Worm (Caenorhabditis elegans) whole organism, late embryonic: ENCODE data around the gene F20D6.9.
A peak's percentile ranks its signal among the peaks of the same experiment; 100 is the strongest.

Experiments
- C08G9.2 ChIP-seq: sonication (generic microtip); optimal IDR thresholded peaks from 2 replicates; lab custom pipeline; 2016; ENCODE audit warnings: mild to moderate bottlenecking, missing genetic modification characterization, moderate library complexity, missing compliant biosample characterization
- C38D4.7 ChIP-seq: fragments of 200-800 bp; sonication (Bioruptor generic); optimal IDR thresholded peaks from 2 replicates; lab custom pipeline; 2018; ENCODE audit warnings: mild to moderate bottlenecking, missing genetic modification characterization, moderate library complexity, missing compliant biosample characterization
- F13H6.1 ChIP-seq: sonication (generic microtip); optimal IDR thresholded peaks from 2 replicates; lab custom pipeline; 2016; ENCODE audit warnings: missing genetic modification characterization, missing compliant biosample characterization
- K02D7.2 ChIP-seq: sonication (generic microtip); optimal IDR thresholded peaks from 2 replicates; lab custom pipeline; 2017; ENCODE audit warnings: mild to moderate bottlenecking, missing genetic modification characterization, missing compliant biosample characterization
- ama-1 ChIP-seq: fragments of 150-350 bp; optimal IDR thresholded peaks from 2 replicates; lab custom pipeline; 2014
- ceh-14 ChIP-seq: sonication (generic microtip); optimal IDR thresholded peaks from 2 replicates; lab custom pipeline; 2016; ENCODE audit warnings: missing genotype, missing genetic modification characterization, missing compliant biosample characterization
- ceh-18 ChIP-seq: sonication (generic microtip); optimal IDR thresholded peaks from 2 replicates; lab custom pipeline; 2016; ENCODE audit warnings: missing genetic modification characterization, missing compliant biosample characterization
- ceh-2 ChIP-seq: sonication (generic microtip); optimal IDR thresholded peaks from 2 replicates; lab custom pipeline; 2016; ENCODE audit warnings: missing genotype, missing genetic modification characterization, missing compliant biosample characterization
- ceh-22 ChIP-seq: sonication (generic microtip); optimal IDR thresholded peaks from 2 replicates; lab custom pipeline; 2017; ENCODE audit warnings: missing biosample characterization, missing genetic modification characterization
- ceh-24 ChIP-seq: sonication (generic microtip); optimal IDR thresholded peaks from 2 replicates; lab custom pipeline; 2016; ENCODE audit warnings: mild to moderate bottlenecking, missing genetic modification characterization, missing compliant biosample characterization
- ceh-30 ChIP-seq: fragments of 150-350 bp; optimal IDR thresholded peaks from 2 replicates; lab custom pipeline; 2014; ENCODE audit warnings: missing biosample characterization, missing genetic modification characterization
- ceh-31 ChIP-seq: sonication (generic microtip); optimal IDR thresholded peaks from 2 replicates; lab custom pipeline; 2016; ENCODE audit warnings: missing genetic modification characterization, missing compliant biosample characterization
- ceh-34 ChIP-seq: sonication (generic microtip); optimal IDR thresholded peaks from 2 replicates; lab custom pipeline; 2016; ENCODE audit warnings: mild to moderate bottlenecking, missing genetic modification characterization, missing compliant biosample characterization
- ceh-48 ChIP-seq: sonication (generic microtip); optimal IDR thresholded peaks from 2 replicates; lab custom pipeline; 2016; ENCODE audit warnings: missing genetic modification characterization, inconsistent platforms, missing compliant biosample characterization
- ceh-9 ChIP-seq: sonication (generic microtip); optimal IDR thresholded peaks from 2 replicates; lab custom pipeline; 2016; ENCODE audit warnings: mild to moderate bottlenecking, missing genetic modification characterization, inconsistent platforms, missing compliant biosample characterization
- elt-4 ChIP-seq: sonication (generic microtip); optimal IDR thresholded peaks from 2 replicates; lab custom pipeline; 2016; ENCODE audit warnings: missing genetic modification characterization, missing compliant biosample characterization
- ets-4 ChIP-seq: sonication (generic microtip); optimal IDR thresholded peaks from 2 replicates; lab custom pipeline; 2016; ENCODE audit warnings: missing genetic modification characterization, missing compliant biosample characterization
- eyg-1 ChIP-seq: sonication (generic microtip); optimal IDR thresholded peaks from 2 replicates; lab custom pipeline; 2016; ENCODE audit warnings: missing genotype, missing genetic modification characterization, missing compliant biosample characterization
- fax-1 ChIP-seq: sonication (generic microtip); optimal IDR thresholded peaks from 2 replicates; lab custom pipeline; 2016; ENCODE audit warnings: missing genotype, missing genetic modification characterization, missing compliant biosample characterization
- gmeb-2 ChIP-seq: sonication (generic microtip); optimal IDR thresholded peaks from 2 replicates; lab custom pipeline; 2016; ENCODE audit warnings: missing genetic modification characterization, inconsistent platforms, missing compliant biosample characterization
- hlh-13 ChIP-seq: fragments of 200-800 bp; sonication (Bioruptor generic); optimal IDR thresholded peaks from 2 replicates; lab custom pipeline; 2018; ENCODE audit warnings: mild to moderate bottlenecking, missing genetic modification characterization, missing compliant biosample characterization
- hlh-15 ChIP-seq: sonication (generic microtip); optimal IDR thresholded peaks from 2 replicates; lab custom pipeline; 2016; ENCODE audit warnings: missing genetic modification characterization, missing compliant biosample characterization
- hlh-30 ChIP-seq: sonication (generic microtip); optimal IDR thresholded peaks from 2 replicates; lab custom pipeline; 2017; ENCODE audit warnings: antibody characterized with exemption, missing genetic modification characterization, missing compliant biosample characterization; ENCODE audit not compliant: insufficient read depth
- hlh-8 ChIP-seq: sonication (generic microtip); optimal IDR thresholded peaks from 2 replicates; lab custom pipeline; 2016; ENCODE audit warnings: missing genotype, missing genetic modification characterization, missing compliant biosample characterization
- madf-2 ChIP-seq: sonication (generic microtip); optimal IDR thresholded peaks from 2 replicates; lab custom pipeline; 2017; ENCODE audit warnings: missing genetic modification characterization, missing compliant biosample characterization
- nfya-1 ChIP-seq: sonication (generic microtip); optimal IDR thresholded peaks from 2 replicates; lab custom pipeline; 2017; ENCODE audit warnings: missing genetic modification characterization, mild to moderate bottlenecking, missing compliant biosample characterization, antibody characterized with exemption, moderate library complexity
- nhr-232 ChIP-seq: sonication (generic microtip); optimal IDR thresholded peaks from 2 replicates; lab custom pipeline; 2016; ENCODE audit warnings: missing genetic modification characterization, missing compliant biosample characterization
- npax-4 ChIP-seq: sonication (generic microtip); optimal IDR thresholded peaks from 2 replicates; lab custom pipeline; 2016; ENCODE audit warnings: missing genetic modification characterization, missing compliant biosample characterization
- pag-3 ChIP-seq: sonication (generic microtip); optimal IDR thresholded peaks from 2 replicates; lab custom pipeline; 2016; ENCODE audit warnings: missing compliant biosample characterization, missing genetic modification characterization, borderline replicate concordance
- pat-9 ChIP-seq: fragments of 200-800 bp; sonication (Bioruptor generic); optimal IDR thresholded peaks from 2 replicates; lab custom pipeline; 2018; ENCODE audit warnings: mild to moderate bottlenecking, missing genetic modification characterization, moderate library complexity, missing compliant biosample characterization
- pax-1 ChIP-seq: fragments of 150-350 bp; optimal IDR thresholded peaks from 2 replicates; lab custom pipeline; 2014; ENCODE audit warnings: missing biosample characterization, missing genetic modification characterization
- pha-4 ChIP-seq: fragments of 150-350 bp; optimal IDR thresholded peaks from 2 replicates; lab custom pipeline; 2018; ENCODE audit warnings: missing biosample characterization, missing genetic modification reagents, missing genetic modification characterization
- pqm-1 ChIP-seq: sonication (generic microtip); optimal IDR thresholded peaks from 2 replicates; lab custom pipeline; 2016; ENCODE audit warnings: missing genetic modification characterization, missing compliant biosample characterization
- pros-1 ChIP-seq: fragments of 150-350 bp; optimal IDR thresholded peaks from 2 replicates; lab custom pipeline; 2014; ENCODE audit warnings: missing biosample characterization, missing genetic modification reagents, missing genetic modification characterization
- ref-2 ChIP-seq: sonication (generic microtip); optimal IDR thresholded peaks from 2 replicates; lab custom pipeline; 2016; ENCODE audit warnings: missing genetic modification characterization, missing compliant biosample characterization
- rnt-1 ChIP-seq: sonication (generic microtip); optimal IDR thresholded peaks from 2 replicates; lab custom pipeline; 2016; ENCODE audit warnings: missing genetic modification characterization, missing compliant biosample characterization
- sox-4 ChIP-seq: sonication (generic microtip); optimal IDR thresholded peaks from 2 replicates; lab custom pipeline; 2017; ENCODE audit warnings: mild to moderate bottlenecking, missing genetic modification characterization, inconsistent platforms, missing compliant biosample characterization
- tbx-2 ChIP-seq: sonication (generic microtip); optimal IDR thresholded peaks from 2 replicates; lab custom pipeline; 2016; ENCODE audit warnings: missing genetic modification characterization, missing compliant biosample characterization
- tbx-7 ChIP-seq: sonication (generic microtip); optimal IDR thresholded peaks from 2 replicates; lab custom pipeline; 2016; ENCODE audit warnings: missing genotype, missing genetic modification characterization, missing compliant biosample characterization
- unc-3 ChIP-seq, 2 experiments: fragments of 200-800 bp in 1 of 2; sonication (Bioruptor generic) in 1 of 2; sonication (generic microtip) in 1 of 2; conservative IDR thresholded peaks in 1 of 2; optimal IDR thresholded peaks in 1 of 2; 2 replicates each; pipeline versions ENCODE4 v1.3.6 to Lab custom; 2016 to 2022; ENCODE audit warnings: missing compliant biosample characterization in 2 of 2, missing genetic modification characterization in 2 of 2, missing genetic modification reagents in 1 of 2
- unc-42 ChIP-seq: sonication (generic microtip); optimal IDR thresholded peaks from 2 replicates; lab custom pipeline; 2016; ENCODE audit warnings: missing genotype, missing genetic modification characterization, missing compliant biosample characterization
- unc-55 ChIP-seq: sonication (generic microtip); optimal IDR thresholded peaks from 2 replicates; lab custom pipeline; 2017; ENCODE audit warnings: missing biosample characterization, missing genetic modification reagents, missing genetic modification characterization

Gene F20D6.9

ce11 chrV:8131628-8132027, 45.6 kb downstream of the F20D6.9 start:
- TF ChIP-seq hlh-15 (tag; lab: Kevin White, UChicago): no peak
- no peak for TF ChIP-seq hlh-8 (tag; lab: Kevin White, UChicago)
- no peak for TF ChIP-seq madf-2 (tag; lab: Kevin White, UChicago)
- TF ChIP-seq gmeb-2 (tag; lab: Kevin White, UChicago): no peak
- no peak for TF ChIP-seq pros-1 (tag; lab: Kevin White, UChicago)
- no peak for TF ChIP-seq pax-1 (tag; lab: Kevin White, UChicago)
- TF ChIP-seq ama-1: no peak
- no peak for TF ChIP-seq tbx-2 (tag; lab: Kevin White, UChicago)

ce11 chrV:8130812-8131211, 46.4 kb downstream of the F20D6.9 start:
- no peak for TF ChIP-seq elt-4 (tag; lab: Kevin White, UChicago)
- TF ChIP-seq, all 69 proteins: peak for 0

- TF ChIP-seq unc-55 (GFP tag; lab: Kevin White, UChicago): peak; percentile 72
- TF ChIP-seq ceh-9 (tag; lab: Kevin White, UChicago): no peak
- peak; percentile 4 for TF ChIP-seq tbx-2 (tag; lab: Kevin White, UChicago)
- TF ChIP-seq ceh-2 (tag; lab: Kevin White, UChicago): no peak
- TF ChIP-seq tbx-7 (tag; lab: Kevin White, UChicago): no peak
- TF ChIP-seq sox-4: no peak
- TF ChIP-seq pat-9 (tag; lab: Kevin White, UChicago): no peak
- no peak for TF ChIP-seq ref-2 (tag; lab: Kevin White, UChicago)
- TF ChIP-seq unc-42 (tag; lab: Kevin White, UChicago): peak; percentile 76
- TF ChIP-seq madf-2 (tag; lab: Kevin White, UChicago): no peak
- TF ChIP-seq ceh-18: peak; percentile 9
- no peak for TF ChIP-seq fax-1 (tag; lab: Kevin White, UChicago)
- peak; percentile 41 for TF ChIP-seq ceh-31
- peak; percentile 8 for TF ChIP-seq pros-1 (tag; lab: Kevin White, UChicago)
- no peak for TF ChIP-seq K02D7.2 (tag; lab: Kevin White, UChicago)
- TF ChIP-seq npax-4 (tag; lab: Kevin White, UChicago): no peak
- no peak for TF ChIP-seq hlh-8 (tag; lab: Kevin White, UChicago)
- TF ChIP-seq rnt-1 (tag; lab: Kevin White, UChicago): no peak
- no peak for TF ChIP-seq ets-4 (tag; lab: Kevin White, UChicago)
- TF ChIP-seq ceh-24 (tag; lab: Kevin White, UChicago): no peak
- TF ChIP-seq ceh-14: no peak
- TF ChIP-seq ceh-22 (tag; lab: Kevin White, UChicago): no peak
- no peak for TF ChIP-seq unc-3 (GFP tag; conservative IDR thresholded peaks at IDR 0.05; lab: Robert Waterston, UW)
- no peak for TF ChIP-seq unc-3 (tag; optimal IDR thresholded peaks at IDR 0.05; lab: Kevin White, UChicago)
- TF ChIP-seq ama-1: no peak
- TF ChIP-seq pqm-1 (tag; lab: Kevin White, UChicago): no peak
- TF ChIP-seq nhr-232: no peak
- TF ChIP-seq C08G9.2 (tag; lab: Kevin White, UChicago): no peak
- peak; percentile 21 for TF ChIP-seq ceh-34
- TF ChIP-seq hlh-30 (tag; lab: Kevin White, UChicago): peak; percentile 77
- TF ChIP-seq ceh-30: no peak
- no peak for TF ChIP-seq F13H6.1 (tag; lab: Kevin White, UChicago)
- TF ChIP-seq hlh-13 (GFP tag; lab: Kevin White, UChicago): no peak
- no peak for TF ChIP-seq C38D4.7 (GFP tag; lab: Kevin White, UChicago)
- no peak for TF ChIP-seq pag-3 (tag; lab: Kevin White, UChicago)
- TF ChIP-seq pha-4 (tag; lab: Kevin White, UChicago): no peak
- TF ChIP-seq nfya-1 (tag; lab: Kevin White, UChicago): peak; percentile 26
- no peak for TF ChIP-seq eyg-1 (tag; lab: Kevin White, UChicago)
- peak; percentile 48 for TF ChIP-seq ceh-48 (tag; lab: Kevin White, UChicago)
These were observed 47.0 kb downstream of the F20D6.9 start, which contains the start of gene snap-1 for ce11 chrV:8130149-8130661. TSS of gene snap-1 (plus strand) at chrV:8130611.
